Worm (Caenorhabditis elegans) whole organism, early embryonic: ENCODE data around the gene dnj-9.

Source experiments
- B0310.2 ChIP-seq: sonication (generic microtip); optimal IDR thresholded peaks from 2 replicates; lab custom pipeline; 2016; ENCODE audit warnings: mild to moderate bottlenecking, missing genetic modification characterization, missing compliant biosample characterization
- F13C5.2 ChIP-seq: sonication (generic microtip); optimal IDR thresholded peaks from 2 replicates; lab custom pipeline; 2017; ENCODE audit warnings: mild to moderate bottlenecking, missing genetic modification characterization, inconsistent platforms, missing compliant biosample characterization
- aly-1 ChIP-seq: sonication (generic microtip); optimal IDR thresholded peaks from 2 replicates; lab custom pipeline; 2016; ENCODE audit warnings: missing genetic modification characterization, missing compliant biosample characterization
- ama-1 ChIP-seq: fragments of 150-350 bp; optimal IDR thresholded peaks from 2 replicates; lab custom pipeline; 2014
- ceh-13 ChIP-seq: fragments of 200-800 bp; sonication (Bioruptor generic); optimal IDR thresholded peaks from 2 replicates; lab custom pipeline; 2018; ENCODE audit warnings: mild to moderate bottlenecking, missing genetic modification characterization, missing compliant biosample characterization
- ceh-36 ChIP-seq: sonication (generic microtip); optimal IDR thresholded peaks from 2 replicates; lab custom pipeline; 2016; ENCODE audit warnings: missing genetic modification characterization, inconsistent platforms, missing compliant biosample characterization
- ets-7 ChIP-seq: sonication (generic microtip); optimal IDR thresholded peaks from 2 replicates; lab custom pipeline; 2016; ENCODE audit warnings: missing genotype, missing genetic modification characterization, missing compliant biosample characterization
- flt-1 ChIP-seq: fragments of 200-800 bp; sonication (Bioruptor generic); IDR thresholded peaks from 2 replicates; pipeline ENCODE4 v1.3.6; 2022; ENCODE audit warnings: missing genetic modification characterization, missing compliant biosample characterization
- hmbx-1 ChIP-seq: sonication (generic microtip); optimal IDR thresholded peaks from 2 replicates; lab custom pipeline; 2016; ENCODE audit warnings: mild to moderate bottlenecking, missing genetic modification characterization, missing compliant biosample characterization
- hmg-4 ChIP-seq: fragments of 200-800 bp; sonication (Bioruptor generic); optimal IDR thresholded peaks from 2 replicates; lab custom pipeline; 2018; ENCODE audit warnings: mild to moderate bottlenecking, missing genetic modification characterization, missing compliant biosample characterization
- hnd-1 ChIP-seq: sonication (generic microtip); optimal IDR thresholded peaks from 2 replicates; lab custom pipeline; 2016; ENCODE audit warnings: missing genetic modification characterization, missing compliant biosample characterization
- pes-1 ChIP-seq: fragments of 200-800 bp; sonication (Bioruptor generic); IDR thresholded peaks from 2 replicates; pipeline ENCODE4 v1.3.6; 2022; ENCODE audit warnings: missing genetic modification reagents, missing genetic modification characterization, missing compliant biosample characterization
- scrt-1 ChIP-seq: fragments of 200-800 bp; sonication (Bioruptor generic); IDR thresholded peaks from 2 replicates; pipeline ENCODE4 v1.3.6; 2022; ENCODE audit warnings: missing genetic modification characterization, missing compliant biosample characterization
- sea-1 ChIP-seq: fragments of 200-800 bp; sonication (Bioruptor generic); conservative IDR thresholded peaks from 2 replicates; pipeline ENCODE4 v1.3.6; 2022; ENCODE audit warnings: missing genetic modification characterization, missing compliant biosample characterization
- tbx-11 ChIP-seq: fragments of 200-800 bp; sonication (Bioruptor generic); IDR thresholded peaks from 2 replicates; pipeline ENCODE4 v1.3.6; 2022; ENCODE audit warnings: missing genetic modification characterization, missing compliant biosample characterization
- tbx-37 ChIP-seq: fragments of 200-800 bp; sonication (Bioruptor generic); conservative IDR thresholded peaks from 2 replicates; pipeline ENCODE4 v1.3.6; 2022; ENCODE audit warnings: missing genetic modification reagents, missing genetic modification characterization, missing compliant biosample characterization
- tra-4 ChIP-seq: sonication (generic microtip); optimal IDR thresholded peaks from 2 replicates; lab custom pipeline; 2017; ENCODE audit warnings: missing genetic modification characterization, missing compliant biosample characterization

The dnj-9 gene

DNA sequence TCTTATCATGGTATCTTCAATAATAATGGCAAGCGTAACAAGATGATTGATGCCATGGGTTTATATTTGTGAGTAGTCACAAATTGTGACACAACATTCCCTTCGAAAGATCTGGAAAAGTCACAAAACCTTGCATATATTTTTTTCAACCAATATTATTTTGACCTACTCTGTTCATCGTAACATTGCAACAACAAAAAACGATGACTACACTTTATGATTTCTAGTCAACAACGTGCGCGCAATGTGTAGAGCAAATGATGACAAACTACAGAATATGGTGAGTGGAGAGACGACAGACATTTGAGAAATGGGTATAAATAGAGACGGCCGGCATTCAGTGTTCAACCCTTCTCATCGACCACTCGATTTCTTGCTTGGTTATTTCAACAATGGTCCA lies 29.9 kb downstream of the dnj-9 start, which contains the start of gene gst-7:
TSS of gene gst-7 (plus strand) at position 336 of the 400 bp plus-strand sequence.
- TF ChIP-seq pes-1 (GFP tag; lab: Robert Waterston, UW) (no peak), aly-1 (no peak), hmbx-1 (tag; lab: Kevin White, UChicago) (no peak), ceh-13 (no peak), B0310.2 (tag; lab: Kevin White, UChicago) (no peak), hmg-4 (GFP tag; lab: Kevin White, UChicago) (no peak), ets-7 (no peak), flt-1 (GFP tag; lab: Robert Waterston, UW) (no peak), hnd-1 (no peak), ama-1 (lab: Kevin White, UChicago) (no peak), ceh-36 (tag; lab: Kevin White, UChicago) (no peak), tra-4 (no peak), tbx-11 (GFP tag; lab: Robert Waterston, UW) (no peak), sea-1 (no peak), tbx-37 (GFP tag; lab: Robert Waterston, UW) (no peak), scrt-1 (GFP tag; lab: Robert Waterston, UW) (no peak), F13C5.2 (tag; lab: Kevin White, UChicago) (no peak)

ce11 chrII:4882498-4882897 lies 30.6 kb downstream of the dnj-9 start:
- TF ChIP-seq pes-1 (GFP tag; lab: Robert Waterston, UW) (no peak), ceh-36 (tag; lab: Kevin White, UChicago) (no peak), B0310.2 (tag; lab: Kevin White, UChicago) (no peak), tbx-37 (GFP tag; lab: Robert Waterston, UW) (no peak), F13C5.2 (tag; lab: Kevin White, UChicago) (no peak), flt-1 (GFP tag; lab: Robert Waterston, UW) (no peak), tbx-11 (GFP tag; lab: Robert Waterston, UW) (no peak), ets-7 (no peak), hmbx-1 (tag; lab: Kevin White, UChicago) (no peak), ama-1 (lab: Kevin White, UChicago) (no peak), hmg-4 (GFP tag; lab: Kevin White, UChicago) (no peak), scrt-1 (GFP tag; lab: Robert Waterston, UW) (no peak), ceh-13 (no peak), hnd-1 (no peak)

- no peak for TF ChIP-seq B0310.2 (tag; lab: Kevin White, UChicago)
- no peak for TF ChIP-seq tra-4
- TF ChIP-seq hnd-1, result no peak
- no peak for TF ChIP-seq hmbx-1 (tag; lab: Kevin White, UChicago)
- TF ChIP-seq sea-1, result no peak
- TF ChIP-seq hmg-4 (GFP tag; lab: Kevin White, UChicago), result no peak
- TF ChIP-seq aly-1, result no peak
These were observed 31.6 kb downstream of the dnj-9 start, which contains the start of gene gst-8 for ce11 chrII:4883412-4883811. TSS of gene gst-8 (plus strand) at chrII:4883712.

DNA sequence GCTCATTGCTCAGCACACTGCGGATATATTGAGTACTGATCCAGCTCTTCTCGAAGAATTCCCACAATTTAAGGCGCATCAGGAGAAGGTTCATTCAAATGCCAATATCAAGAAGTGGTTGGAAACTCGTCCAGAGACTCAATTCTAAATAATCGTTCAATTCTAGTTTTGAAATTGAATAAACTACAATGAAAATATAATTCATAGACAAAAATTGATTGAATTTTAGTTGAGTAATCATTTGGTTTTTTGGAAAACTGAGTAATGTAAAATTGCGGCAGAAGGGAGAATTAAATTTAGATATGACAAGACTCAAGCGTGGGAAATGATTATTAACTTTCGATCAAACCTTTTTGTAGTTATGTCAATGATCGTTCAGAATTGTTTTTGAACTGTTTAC lies 32.5 kb downstream of the dnj-9 start:
- TF ChIP-seq pes-1 (GFP tag; lab: Robert Waterston, UW) (no peak), tra-4 (no peak), scrt-1 (GFP tag; lab: Robert Waterston, UW) (no peak), tbx-11 (GFP tag; lab: Robert Waterston, UW) (no peak), sea-1 (no peak), F13C5.2 (tag; lab: Kevin White, UChicago) (no peak), tbx-37 (GFP tag; lab: Robert Waterston, UW) (no peak), ama-1 (lab: Kevin White, UChicago) (no peak), ceh-36 (tag; lab: Kevin White, UChicago) (no peak), hnd-1 (no peak), B0310.2 (tag; lab: Kevin White, UChicago) (no peak), ceh-13 (no peak), ets-7 (no peak), hmg-4 (GFP tag; lab: Kevin White, UChicago) (no peak), flt-1 (GFP tag; lab: Robert Waterston, UW) (no peak)

- TF ChIP-seq aly-1 (no peak), F13C5.2 (tag; lab: Kevin White, UChicago) (no peak), scrt-1 (GFP tag; lab: Robert Waterston, UW) (no peak), sea-1 (no peak), ceh-13 (no peak), tbx-11 (GFP tag; lab: Robert Waterston, UW) (no peak), ets-7 (no peak), tra-4 (no peak)
These were observed 34.1 kb downstream of the dnj-9 start, which contains the start of gene R05F9.7 for ce11 chrII:4885976-4886375. TSS of gene R05F9.7 (plus strand) at chrII:4886276.

DNA sequence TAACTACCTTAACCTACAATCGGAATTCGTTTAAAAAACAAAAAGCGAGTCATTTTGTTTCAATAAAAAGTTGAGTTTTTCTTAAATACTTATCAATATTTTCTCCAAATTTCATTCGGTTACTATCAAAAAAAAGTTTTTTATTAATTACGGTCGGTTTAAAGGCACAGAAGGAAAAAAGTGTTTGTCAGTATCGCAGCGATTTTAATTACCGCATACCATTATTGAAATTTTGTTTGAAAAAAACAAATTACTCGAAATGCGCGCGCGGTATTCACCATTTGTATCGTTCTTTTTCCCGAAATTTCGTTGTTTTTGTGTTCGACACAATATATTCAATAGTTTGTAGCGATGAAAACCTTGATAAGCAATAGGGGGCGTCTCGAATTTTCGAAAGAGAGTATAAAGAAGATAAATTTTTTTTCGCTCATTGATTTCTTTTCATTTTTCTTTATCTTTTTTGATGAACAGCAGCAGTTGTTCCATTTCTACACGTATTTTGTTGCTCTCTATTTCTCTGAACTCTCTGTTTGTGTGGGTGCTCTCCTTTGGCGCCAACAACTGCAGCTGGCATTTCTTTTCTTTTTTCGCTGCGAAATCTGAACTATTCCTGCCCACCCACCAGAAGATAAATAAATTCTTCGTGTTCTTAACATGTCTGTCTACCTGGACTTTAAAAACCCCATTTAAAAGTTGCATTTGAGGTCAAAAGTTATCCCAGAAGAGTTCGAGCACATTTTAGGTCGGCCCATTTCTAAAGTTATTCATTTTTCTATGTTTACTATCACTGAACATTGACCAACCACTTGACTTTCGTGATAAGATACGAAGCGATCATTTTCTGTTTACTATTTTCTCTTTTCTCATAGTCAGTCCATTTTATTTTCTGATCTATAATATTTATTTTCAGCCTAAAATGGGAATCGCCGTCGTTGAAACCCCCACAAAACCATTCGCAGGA lies 37.0 kb downstream of the dnj-9 start, which contains the start of gene pgm-1:
TSS of gene pgm-1 (plus strand) at position 911 of the 961 bp plus-strand sequence.
- TF ChIP-seq B0310.2 (tag; lab: Kevin White, UChicago) (no peak), sea-1 (no peak), tbx-11 (GFP tag; lab: Robert Waterston, UW) (no peak), hnd-1 (no peak), ama-1 (lab: Kevin White, UChicago) (no peak), scrt-1 (GFP tag; lab: Robert Waterston, UW) (no peak), ceh-36 (tag; lab: Kevin White, UChicago) (no peak), pes-1 (GFP tag; lab: Robert Waterston, UW) (no peak), flt-1 (GFP tag; lab: Robert Waterston, UW) (no peak), aly-1 (no peak), ceh-13 (no peak), ets-7 (no peak)
